Worm (Caenorhabditis elegans): Measurements from ENCODE around the gene ZK593.3.

ce11 chrIV:10909708-10910107 lies 5.8 kb upstream of the ZK593.3 start, which contains the start of gene pyk-2:
- TF ChIP-seq B0261.1 (tag; optimal IDR thresholded peaks at IDR 0.05) (no peak), gei-17 (GFP tag; optimal IDR thresholded peaks at IDR 0.05) (no peak), unc-130 (GFP tag; optimal IDR thresholded peaks at IDR 0.05) (no peak), tbx-9 (tag; optimal IDR thresholded peaks at IDR 0.05; ENCODE audit: borderline replicate concordance) (no peak), unc-62 (GFP tag; optimal IDR thresholded peaks at IDR 0.05) (no peak), hsf-1 (GFP tag; IDR thresholded peaks at IDR 0.05) (no peak), ets-4 (GFP tag; optimal IDR thresholded peaks at IDR 0.05) (no peak), F57C9.4 (tag; optimal IDR thresholded peaks at IDR 0.05) (no peak)
